Worm (Caenorhabditis elegans) whole organism, early embryonic: ENCODE results near the gene prdx-6.

Source experiments
- B0310.2 ChIP-seq: sonication (generic microtip); optimal IDR thresholded peaks from 2 replicates; lab custom pipeline; 2016; ENCODE audit warnings: mild to moderate bottlenecking, missing genetic modification characterization, missing compliant biosample characterization
- ama-1 ChIP-seq: fragments of 150-350 bp; optimal IDR thresholded peaks from 2 replicates; lab custom pipeline; 2014
- ceh-13 ChIP-seq: fragments of 200-800 bp; sonication (Bioruptor generic); optimal IDR thresholded peaks from 2 replicates; lab custom pipeline; 2018; ENCODE audit warnings: mild to moderate bottlenecking, missing genetic modification characterization, missing compliant biosample characterization
- ceh-36 ChIP-seq: sonication (generic microtip); optimal IDR thresholded peaks from 2 replicates; lab custom pipeline; 2016; ENCODE audit warnings: missing genetic modification characterization, inconsistent platforms, missing compliant biosample characterization
- ets-7 ChIP-seq: sonication (generic microtip); optimal IDR thresholded peaks from 2 replicates; lab custom pipeline; 2016; ENCODE audit warnings: missing genotype, missing genetic modification characterization, missing compliant biosample characterization
- hmbx-1 ChIP-seq: sonication (generic microtip); optimal IDR thresholded peaks from 2 replicates; lab custom pipeline; 2016; ENCODE audit warnings: mild to moderate bottlenecking, missing genetic modification characterization, missing compliant biosample characterization
- hmg-4 ChIP-seq: fragments of 200-800 bp; sonication (Bioruptor generic); optimal IDR thresholded peaks from 2 replicates; lab custom pipeline; 2018; ENCODE audit warnings: mild to moderate bottlenecking, missing genetic modification characterization, missing compliant biosample characterization
- hnd-1 ChIP-seq: sonication (generic microtip); optimal IDR thresholded peaks from 2 replicates; lab custom pipeline; 2016; ENCODE audit warnings: missing genetic modification characterization, missing compliant biosample characterization
- pes-1 ChIP-seq: fragments of 200-800 bp; sonication (Bioruptor generic); IDR thresholded peaks from 2 replicates; pipeline ENCODE4 v1.3.6; 2022; ENCODE audit warnings: missing genetic modification reagents, missing genetic modification characterization, missing compliant biosample characterization
- tbx-11 ChIP-seq: fragments of 200-800 bp; sonication (Bioruptor generic); IDR thresholded peaks from 2 replicates; pipeline ENCODE4 v1.3.6; 2022; ENCODE audit warnings: missing genetic modification characterization, missing compliant biosample characterization
- tra-4 ChIP-seq: sonication (generic microtip); optimal IDR thresholded peaks from 2 replicates; lab custom pipeline; 2017; ENCODE audit warnings: missing genetic modification characterization, missing compliant biosample characterization

- TF ChIP-seq ama-1 (lab: Kevin White, UChicago) (no peak), pes-1 (GFP tag; lab: Robert Waterston, UW) (no peak), hmg-4 (GFP tag; lab: Kevin White, UChicago) (no peak), tra-4 (tag; lab: Kevin White, UChicago) (no peak), ceh-13 (GFP tag; lab: Kevin White, UChicago) (no peak), ets-7 (tag; lab: Kevin White, UChicago) (no peak), hmbx-1 (tag; lab: Kevin White, UChicago) (no peak), ceh-36 (tag; lab: Kevin White, UChicago) (no peak), tbx-11 (GFP tag; lab: Robert Waterston, UW) (no peak), B0310.2 (tag; lab: Kevin White, UChicago) (no peak), hnd-1 (tag; lab: Kevin White, UChicago) (no peak)
These were observed 45.9 kb downstream of the prdx-6 start, which contains the start of gene pat-6 for ce11 chrIV:264182-264709.
